Worm (Caenorhabditis elegans) whole organism, mixed stage, embryonic: ENCODE measurements around the gene sdz-11.

ENCODE experiments used
- ceh-39 ChIP-seq: fragments of 150-350 bp; optimal IDR thresholded peaks from 2 replicates; lab custom pipeline; 2014; ENCODE audit warnings: missing biosample characterization, missing genetic modification characterization
- nhr-12 ChIP-seq: fragments of 150-350 bp; optimal IDR thresholded peaks from 2 replicates; lab custom pipeline; 2014; ENCODE audit warnings: missing biosample characterization, missing genetic modification characterization
- nhr-2 ChIP-seq: fragments of 150-350 bp; optimal IDR thresholded peaks from 2 replicates; lab custom pipeline; 2014; ENCODE audit warnings: missing biosample characterization, missing genetic modification characterization
- nhr-237 ChIP-seq: fragments of 150-350 bp; optimal IDR thresholded peaks from 2 replicates; lab custom pipeline; 2014; ENCODE audit warnings: missing biosample characterization, missing genetic modification characterization

DNA sequence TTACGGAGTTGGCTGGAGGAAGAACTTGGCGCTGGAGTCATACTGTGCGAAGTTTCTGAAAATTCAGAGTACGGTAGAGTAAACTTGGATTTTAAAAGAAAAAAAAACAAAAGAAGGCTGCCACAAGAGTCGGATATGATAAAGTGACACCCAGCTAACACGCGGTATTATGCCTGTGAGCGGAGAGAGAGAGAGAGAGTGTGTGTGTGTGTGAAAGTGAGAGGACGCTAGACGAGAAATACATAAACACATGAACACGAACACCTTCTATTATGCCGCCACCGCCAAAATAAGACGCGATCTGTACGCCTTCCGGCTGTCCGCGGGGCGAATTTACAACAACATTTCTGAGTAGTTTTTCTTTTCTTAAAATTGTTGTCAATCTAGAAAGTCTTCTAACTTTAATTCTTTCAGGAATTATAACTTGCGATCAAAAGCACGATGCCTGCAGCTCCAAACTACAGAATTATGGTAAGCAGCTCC is 15.2 kb downstream of the sdz-11 start, which contains the start of gene F12E12.6:
- TF ChIP-seq nhr-237 (tag; lab: Kevin White, UChicago), result no peak
- TF ChIP-seq nhr-2 (tag; lab: Kevin White, UChicago), result no peak
- TF ChIP-seq ceh-39, result no peak
- no peak for TF ChIP-seq nhr-12
